Worm (Caenorhabditis elegans) whole organism, L1 larva: ENCODE data around the gene C45E5.1.

ENCODE experiments used
- C04F5.9 ChIP-seq: sonication (generic microtip); optimal IDR thresholded peaks from 2 replicates; lab custom pipeline; 2016; ENCODE audit warnings: missing genetic modification characterization, missing compliant biosample characterization
- C34B4.2 ChIP-seq: sonication (generic microtip); optimal IDR thresholded peaks from 2 replicates; lab custom pipeline; 2017; ENCODE audit warnings: mild to moderate bottlenecking, missing genetic modification characterization, missing compliant biosample characterization
- alr-1 ChIP-seq: fragments of 200-800 bp; sonication (Bioruptor generic); optimal IDR thresholded peaks from 2 replicates; lab custom pipeline; 2018; ENCODE audit warnings: borderline replicate concordance, mild to moderate bottlenecking, missing genetic modification characterization, missing compliant biosample characterization
- blmp-1 ChIP-seq: fragments of 150-350 bp; optimal IDR thresholded peaks from 2 replicates; lab custom pipeline; 2014; ENCODE audit warnings: missing biosample characterization, missing genetic modification characterization
- ces-1 ChIP-seq: fragments of 150-350 bp; optimal IDR thresholded peaks from 2 replicates; lab custom pipeline; 2014; ENCODE audit warnings: missing biosample characterization, missing genetic modification reagents, missing genetic modification characterization
- dpl-1 ChIP-seq, 3 experiments: fragments of 150-350 bp in 2 of 3; sonication (generic microtip) in 1 of 3; optimal IDR thresholded peaks; 2 replicates each; lab custom pipeline; 2014 to 2017; ENCODE audit warnings: missing biosample characterization in 3 of 3, missing genetic modification characterization in 3 of 3, missing genetic modification reagents in 3 of 3
- dsc-1 ChIP-seq: sonication (generic microtip); optimal IDR thresholded peaks from 2 replicates; lab custom pipeline; 2016; ENCODE audit warnings: mild to moderate bottlenecking, missing genetic modification characterization, missing compliant biosample characterization
- efl-1 ChIP-seq, 4 experiments: fragments of 150-350 bp; optimal IDR thresholded peaks in 3 of 4; peaks in 1 of 4; 1 replicate in 1 of 4; 2 replicates in 3 of 4; lab custom pipeline; 2014; ENCODE audit warnings: missing biosample characterization in 2 of 4, missing genetic modification characterization in 2 of 4, missing genetic modification reagents in 2 of 4
- efl-3 ChIP-seq: fragments of 200-800 bp; sonication (Bioruptor generic); optimal IDR thresholded peaks from 2 replicates; lab custom pipeline; 2018; ENCODE audit warnings: mild to moderate bottlenecking, missing genetic modification characterization, missing compliant biosample characterization
- egl-13 ChIP-seq: sonication (generic microtip); optimal IDR thresholded peaks from 2 replicates; lab custom pipeline; 2016; ENCODE audit warnings: missing genotype, missing genetic modification reagents, missing genetic modification characterization, missing compliant biosample characterization
- egl-27 ChIP-seq, 2 experiments: fragments of 150-350 bp in 1 of 2; sonication (generic microtip); optimal IDR thresholded peaks; 3 replicates each; lab custom pipeline; 2017 to 2018; ENCODE audit warnings: missing biosample characterization in 2 of 2, missing genetic modification characterization in 2 of 2, missing genetic modification reagents in 2 of 2
- fos-1 ChIP-seq: fragments of 150-350 bp; optimal IDR thresholded peaks from 2 replicates; lab custom pipeline; 2014; ENCODE audit warnings: missing biosample characterization, missing genetic modification characterization
- grh-1 ChIP-seq: fragments of 200-800 bp; sonication (Bioruptor generic); IDR thresholded peaks from 2 replicates; pipeline ENCODE4 v1.3.6; 2022; ENCODE audit warnings: missing genetic modification reagents, missing genetic modification characterization, missing compliant biosample characterization
- hlh-4 ChIP-seq: sonication (generic microtip); optimal IDR thresholded peaks from 2 replicates; lab custom pipeline; 2016; ENCODE audit warnings: mild to moderate bottlenecking, missing genetic modification characterization, missing compliant biosample characterization
- irx-1 ChIP-seq: sonication (generic microtip); optimal IDR thresholded peaks from 2 replicates; lab custom pipeline; 2016; ENCODE audit warnings: missing genetic modification characterization, missing compliant biosample characterization
- lin-13 ChIP-seq: fragments of 150-350 bp; optimal IDR thresholded peaks from 2 replicates; lab custom pipeline; 2014; ENCODE audit warnings: missing biosample characterization, missing genetic modification reagents, missing genetic modification characterization
- lin-14 ChIP-seq: fragments of 200-800 bp; sonication (Bioruptor generic); optimal IDR thresholded peaks from 2 replicates; lab custom pipeline; 2018; ENCODE audit warnings: mild to moderate bottlenecking, missing genetic modification characterization, moderate library complexity, missing compliant biosample characterization
- lin-15B ChIP-seq: fragments of 150-350 bp; sonication (generic microtip); optimal IDR thresholded peaks from 3 replicates; lab custom pipeline; 2014; ENCODE audit warnings: missing biosample characterization, missing genetic modification characterization
- lir-3 ChIP-seq: sonication (generic microtip); optimal IDR thresholded peaks from 2 replicates; lab custom pipeline; 2016; ENCODE audit warnings: mild to moderate bottlenecking, missing genetic modification characterization, moderate library complexity, missing compliant biosample characterization; ENCODE audit not compliant: poor library complexity
- lsy-2 ChIP-seq, 2 experiments: fragments of 150-350 bp; optimal IDR thresholded peaks; 2 replicates each; lab custom pipeline; 2014; ENCODE audit warnings: missing biosample characterization in 2 of 2, missing genetic modification characterization in 2 of 2
- mab-9 ChIP-seq: fragments of 200-800 bp; sonication (Bioruptor generic); IDR thresholded peaks from 2 replicates; pipeline ENCODE4 v1.3.6; 2022; ENCODE audit warnings: missing genetic modification reagents, missing genetic modification characterization, missing compliant biosample characterization
- mdl-1 ChIP-seq, 2 experiments: fragments of 150-350 bp; optimal IDR thresholded peaks; 2 replicates each; lab custom pipeline; 2014 to 2017; ENCODE audit warnings: missing biosample characterization in 2 of 2, missing genetic modification characterization in 2 of 2, inconsistent platforms in 1 of 2
- nhr-11 ChIP-seq: fragments of 150-350 bp; optimal IDR thresholded peaks from 2 replicates; lab custom pipeline; 2014; ENCODE audit warnings: missing biosample characterization, missing genetic modification characterization
- nhr-12 ChIP-seq: sonication (generic microtip); optimal IDR thresholded peaks from 2 replicates; lab custom pipeline; 2017; ENCODE audit warnings: missing biosample characterization, missing genetic modification characterization
- nhr-19 ChIP-seq: fragments of 200-800 bp; sonication (Bioruptor generic); conservative IDR thresholded peaks from 2 replicates; pipeline ENCODE4 v1.3.6; 2022; ENCODE audit warnings: missing genetic modification characterization, missing compliant biosample characterization
- nhr-20 ChIP-seq: sonication (generic microtip); optimal IDR thresholded peaks from 2 replicates; lab custom pipeline; 2016; ENCODE audit warnings: mild to moderate bottlenecking, missing genetic modification characterization, missing compliant biosample characterization
- nhr-237 ChIP-seq: fragments of 150-350 bp; optimal IDR thresholded peaks from 2 replicates; lab custom pipeline; 2014; ENCODE audit warnings: missing biosample characterization, missing genetic modification characterization
- nhr-28 ChIP-seq: fragments of 150-350 bp; optimal IDR thresholded peaks from 2 replicates; lab custom pipeline; 2014; ENCODE audit warnings: missing biosample characterization, missing genetic modification characterization
- nhr-47 ChIP-seq: sonication (generic microtip); optimal IDR thresholded peaks from 2 replicates; lab custom pipeline; 2016; ENCODE audit warnings: mild to moderate bottlenecking, missing genetic modification characterization, moderate library complexity, missing compliant biosample characterization
- nhr-71 ChIP-seq: sonication (generic microtip); optimal IDR thresholded peaks from 2 replicates; lab custom pipeline; 2016; ENCODE audit warnings: mild to moderate bottlenecking, missing genetic modification characterization, moderate library complexity, missing compliant biosample characterization
- nhr-76 ChIP-seq: sonication (generic microtip); optimal IDR thresholded peaks from 2 replicates; lab custom pipeline; 2017; ENCODE audit warnings: missing biosample characterization, missing genetic modification characterization
- nhr-77 ChIP-seq: fragments of 150-350 bp; optimal IDR thresholded peaks from 2 replicates; lab custom pipeline; 2014; ENCODE audit warnings: missing biosample characterization, missing genetic modification characterization
- nhr-85 ChIP-seq: sonication (generic microtip); peaks from one replicate; lab custom pipeline; 2016; ENCODE audit warnings: missing genetic modification characterization, inconsistent platforms, missing compliant biosample characterization
- nhr-90 ChIP-seq: sonication (generic microtip); optimal IDR thresholded peaks from 2 replicates; lab custom pipeline; 2016; ENCODE audit warnings: mild to moderate bottlenecking, missing genetic modification characterization, missing compliant biosample characterization; ENCODE audit not compliant: poor library complexity
- pag-3 ChIP-seq: sonication (generic microtip); optimal IDR thresholded peaks from 2 replicates; lab custom pipeline; 2017; ENCODE audit warnings: missing genetic modification characterization, mild to moderate bottlenecking, missing compliant biosample characterization, antibody characterized with exemption, borderline replicate concordance; ENCODE audit not compliant: insufficient read depth
- pax-3 ChIP-seq: fragments of 200-800 bp; sonication (Bioruptor generic); optimal IDR thresholded peaks from 2 replicates; lab custom pipeline; 2018; ENCODE audit warnings: mild to moderate bottlenecking, missing genetic modification characterization, moderate library complexity, missing compliant biosample characterization
- pqm-1 ChIP-seq: sonication (generic microtip); optimal IDR thresholded peaks from 3 replicates; lab custom pipeline; 2017; ENCODE audit warnings: missing biosample characterization, missing genetic modification characterization
- skn-1 ChIP-seq: fragments of 150-350 bp; optimal IDR thresholded peaks from 2 replicates; lab custom pipeline; 2014; ENCODE audit warnings: missing biosample characterization, missing genetic modification characterization
- snu-23 ChIP-seq: sonication (generic microtip); optimal IDR thresholded peaks from 2 replicates; lab custom pipeline; 2016; ENCODE audit warnings: missing genetic modification characterization, missing compliant biosample characterization
- sptf-1 ChIP-seq: fragments of 150-350 bp; optimal IDR thresholded peaks from 2 replicates; lab custom pipeline; 2014; ENCODE audit warnings: missing biosample characterization, missing genetic modification characterization
- swsn-7 ChIP-seq: sonication (generic microtip); optimal IDR thresholded peaks from 2 replicates; lab custom pipeline; 2016; ENCODE audit warnings: missing genetic modification characterization, missing compliant biosample characterization
- tbx-2 ChIP-seq: sonication (generic microtip); optimal IDR thresholded peaks from 2 replicates; lab custom pipeline; 2016; ENCODE audit warnings: missing genetic modification characterization, missing compliant biosample characterization
- tlp-1 ChIP-seq: fragments of 150-350 bp; optimal IDR thresholded peaks from 2 replicates; lab custom pipeline; 2014; ENCODE audit warnings: missing biosample characterization, missing genetic modification characterization
- unc-130 ChIP-seq: fragments of 150-350 bp; optimal IDR thresholded peaks from 2 replicates; lab custom pipeline; 2017; ENCODE audit warnings: missing biosample characterization, missing genetic modification characterization, inconsistent platforms
- unc-30 ChIP-seq: sonication (generic microtip); optimal IDR thresholded peaks from 2 replicates; lab custom pipeline; 2017; ENCODE audit warnings: missing biosample characterization, missing genetic modification characterization
- unc-62 ChIP-seq: fragments of 150-350 bp; optimal IDR thresholded peaks from 2 replicates; lab custom pipeline; 2014; ENCODE audit warnings: missing biosample characterization, missing genetic modification reagents, missing genetic modification characterization
- unc-86 ChIP-seq: sonication (generic microtip); optimal IDR thresholded peaks from 2 replicates; lab custom pipeline; 2016; ENCODE audit warnings: missing genetic modification characterization, missing compliant biosample characterization
- zag-1 ChIP-seq: fragments of 150-350 bp; optimal IDR thresholded peaks from 2 replicates; lab custom pipeline; 2014; ENCODE audit warnings: missing biosample characterization, missing genetic modification characterization
- zip-4 ChIP-seq: fragments of 200-800 bp; sonication (Bioruptor generic); optimal IDR thresholded peaks from 2 replicates; lab custom pipeline; 2018; ENCODE audit warnings: mild to moderate bottlenecking, missing genetic modification characterization, moderate library complexity, missing compliant biosample characterization

The C45E5.1 gene

ce11 chrIV:5753253-5753652, 9.1 kb downstream of the C45E5.1 start (continued):
- TF ChIP-seq mdl-1 (tag; optimal IDR thresholded peaks at IDR 0.05; lab: Kevin White, UChicago) (peak in 1 of 2 experiments; percentile 49), tbx-2 (tag; lab: Kevin White, UChicago) (peak; percentile 70), nhr-47 (tag; lab: Kevin White, UChicago) (no peak), nhr-71 (tag; lab: Kevin White, UChicago) (peak; percentile 68)

DNA sequence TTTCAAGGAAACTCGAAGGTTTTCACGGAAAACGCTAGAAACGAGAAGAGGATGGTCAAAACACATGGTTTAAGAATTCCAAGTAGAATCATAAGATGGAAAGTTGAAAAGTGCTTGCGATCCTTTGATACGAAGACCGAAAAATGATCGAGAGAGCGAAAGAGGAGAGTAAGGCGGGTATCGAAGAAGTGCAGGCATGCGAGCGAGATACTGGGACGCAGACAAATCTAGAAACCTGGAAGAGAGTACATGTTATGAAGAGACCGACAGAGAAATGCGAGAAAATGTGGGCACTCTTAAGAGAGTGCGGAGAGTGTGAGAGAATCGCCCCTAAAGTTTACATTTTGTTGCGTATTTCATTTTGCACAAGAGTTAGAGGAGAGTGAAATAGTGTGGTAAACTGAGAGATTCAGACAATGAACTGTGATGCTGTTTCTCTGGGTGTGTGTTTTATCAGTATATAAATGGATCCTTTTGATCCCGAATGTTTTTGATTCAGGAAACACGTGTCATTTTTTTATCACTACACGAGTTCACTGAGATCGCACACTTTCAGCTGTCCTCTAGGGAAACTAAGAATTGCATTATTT, 9.8 kb downstream of the C45E5.1 start:
- TF ChIP-seq nhr-12 (tag; lab: Kevin White, UChicago) (no peak), nhr-237 (tag; lab: Kevin White, UChicago) (no peak), skn-1 (tag; lab: Kevin White, UChicago) (peak; percentile 83), efl-1 (optimal IDR thresholded peaks at IDR 0.05; lab: Kevin White, UChicago) (peak; percentile 74 to 84), efl-1 (GFP tag; optimal IDR thresholded peaks at IDR 0.05 in 1 of 2; lab: Kevin White, UChicago) (peak; percentile 45 to 94), tlp-1 (tag; lab: Kevin White, UChicago) (no peak), alr-1 (tag; lab: Kevin White, UChicago) (no peak), zip-4 (no peak), dpl-1 (GFP tag; optimal IDR thresholded peaks at IDR 0.05; lab: Kevin White, UChicago) (peak; percentile 28 to 58 (median 41)), egl-13 (tag; lab: Kevin White, UChicago) (peak; percentile 74), egl-27 (tag; optimal IDR thresholded peaks at IDR 0.05; lab: Kevin White, UChicago) (peak; percentile 46 to 75), tbx-2 (tag; lab: Kevin White, UChicago) (peak; percentile 88), nhr-19 (GFP tag; lab: Robert Waterston, UW) (peak; percentile 87), lin-15B (tag; lab: Kevin White, UChicago) (no peak), C34B4.2 (tag; lab: Kevin White, UChicago) (no peak), sptf-1 (tag; lab: Kevin White, UChicago) (no peak), nhr-47 (tag; lab: Kevin White, UChicago) (peak; percentile 83), swsn-7 (tag; lab: Kevin White, UChicago) (peak; percentile 89), ces-1 (GFP tag; lab: Kevin White, UChicago) (no peak), nhr-76 (tag; lab: Kevin White, UChicago) (no peak), pqm-1 (tag; lab: Kevin White, UChicago) (peak; percentile 4), hlh-4 (no peak), lsy-2 (tag; optimal IDR thresholded peaks at IDR 0.05; lab: Kevin White, UChicago) (peak; percentile 70 to 79), mab-9 (GFP tag; lab: Robert Waterston, UW) (no peak), blmp-1 (tag; lab: Kevin White, UChicago) (peak; percentile 74), pag-3 (no peak), unc-30 (tag; lab: Kevin White, UChicago) (no peak), snu-23 (GFP tag; lab: Kevin White, UChicago) (peak; percentile 91), unc-130 (tag; lab: Kevin White, UChicago) (no peak), nhr-11 (tag; lab: Kevin White, UChicago) (peak; percentile 69), lir-3 (tag; lab: Kevin White, UChicago) (peak; percentile 29), irx-1 (peak; percentile 54), lin-14 (peak; percentile 94), nhr-28 (tag; lab: Kevin White, UChicago) (no peak), zag-1 (tag; lab: Kevin White, UChicago) (no peak), pax-3 (tag; lab: Kevin White, UChicago) (peak; percentile 12), nhr-20 (tag; lab: Kevin White, UChicago) (peak; percentile 97), nhr-71 (tag; lab: Kevin White, UChicago) (peak; percentile 96), unc-62 (GFP tag; lab: Kevin White, UChicago) (no peak), C04F5.9 (tag; lab: Kevin White, UChicago) (no peak), fos-1 (peak; percentile 69), unc-86 (tag; lab: Kevin White, UChicago) (peak; percentile 66), grh-1 (GFP tag; lab: Robert Waterston, UW) (peak; percentile 53; the same call in 1 of the 2 replicates), nhr-77 (peak; percentile 76), dsc-1 (tag; lab: Kevin White, UChicago) (peak; percentile 61), nhr-85 (tag; lab: Kevin White, UChicago) (peak; percentile 96), nhr-90 (tag; lab: Kevin White, UChicago) (peak; percentile 83), efl-3 (GFP tag; lab: Kevin White, UChicago) (no peak), lin-13 (GFP tag; lab: Kevin White, UChicago) (peak; percentile 27)
